Fruit fly (Drosophila melanogaster) whole organism, embryonic: ENCODE measurements around the gene Pss.
A peak's percentile ranks its signal among the peaks of the same experiment; 100 is the strongest.

Source experiments
- Aef1 ChIP-seq: fragments of 200-800 bp; sonication (Bioruptor generic); IDR thresholded peaks from 3 replicates; pipeline ENCODE4 v1.3.6; 2022; ENCODE audit warnings: missing biosample characterization, missing genetic modification characterization
- CG10274 ChIP-seq: fragments of 200-800 bp; sonication (Bioruptor generic); optimal IDR thresholded peaks from 3 replicates; lab custom pipeline; 2017; ENCODE audit warnings: missing biosample characterization, mild to moderate bottlenecking, missing genetic modification characterization
- CG11085 ChIP-seq: fragments of 200-800 bp; sonication (Bioruptor generic); IDR thresholded peaks from 2 replicates; pipeline ENCODE4 v1.3.6; 2022; ENCODE audit warnings: missing biosample characterization, missing genetic modification characterization
- CG11398 ChIP-seq: fragments of 200-800 bp; sonication (Bioruptor generic); optimal IDR thresholded peaks from 2 replicates; lab custom pipeline; 2016; ENCODE audit warnings: missing biosample characterization, missing genetic modification characterization
- CG13287 ChIP-seq: fragments of 200-800 bp; sonication (Bioruptor generic); IDR thresholded peaks from 2 replicates; pipeline ENCODE4 v1.3.6; 2022; ENCODE audit warnings: missing biosample characterization, missing genetic modification characterization; ENCODE audit not compliant: partially characterized antibody
- CG13296 ChIP-seq: fragments of 200-800 bp; sonication (Bioruptor generic); optimal IDR thresholded peaks from 3 replicates; lab custom pipeline; 2018; ENCODE audit warnings: missing biosample characterization, mild to moderate bottlenecking, missing genetic modification characterization
- CG2202 ChIP-seq: fragments of 200-800 bp; sonication (Bioruptor generic); optimal IDR thresholded peaks from 2 replicates; lab custom pipeline; 2018; ENCODE audit warnings: missing biosample characterization, mild to moderate bottlenecking, missing genetic modification characterization
- CG4730 ChIP-seq: fragments of 200-800 bp; sonication (Bioruptor generic); IDR thresholded peaks from 2 replicates; pipeline ENCODE4 v1.3.6; 2022; ENCODE audit warnings: missing biosample characterization, missing genetic modification characterization
- CG4854 ChIP-seq: fragments of 200-800 bp; sonication (Bioruptor generic); optimal IDR thresholded peaks from 2 replicates; lab custom pipeline; 2016; ENCODE audit warnings: missing biosample characterization, missing genetic modification characterization, inconsistent platforms
- CG6175 ChIP-seq: fragments of 200-800 bp; sonication (Bioruptor generic); IDR thresholded peaks from 3 replicates; pipeline ENCODE4 v1.3.6; 2022; ENCODE audit warnings: missing biosample characterization, missing genetic modification characterization
- CG6689 ChIP-seq: fragments of 200-800 bp; sonication (Bioruptor generic); IDR thresholded peaks from 2 replicates; pipeline ENCODE4 v1.3.6; 2022; ENCODE audit warnings: missing biosample characterization, missing genetic modification characterization
- CG7271 ChIP-seq: fragments of 200-800 bp; sonication (Bioruptor generic); optimal IDR thresholded peaks from 2 replicates; lab custom pipeline; 2018; ENCODE audit warnings: missing biosample characterization, mild to moderate bottlenecking, missing genetic modification characterization, moderate library complexity
- CG7556 ChIP-seq: fragments of 200-800 bp; sonication (Bioruptor generic); optimal IDR thresholded peaks from 2 replicates; lab custom pipeline; 2017; ENCODE audit warnings: missing biosample characterization, mild to moderate bottlenecking, missing genetic modification characterization
- D19A ChIP-seq: fragments of 200-800 bp; optimal IDR thresholded peaks from 3 replicates; lab custom pipeline; 2019; ENCODE audit warnings: missing biosample characterization, mild to moderate bottlenecking, missing genetic modification characterization, moderate library complexity
- Dfd ChIP-seq, 2 experiments: fragments of >200 bp; optimal IDR thresholded peaks; 2 replicates each; lab custom pipeline; 2017; ENCODE audit warnings: missing biosample characterization in 2 of 2, missing genetic modification characterization in 2 of 2
- Dip3 ChIP-seq: fragments of 200-800 bp; sonication (Bioruptor generic); optimal IDR thresholded peaks from 3 replicates; lab custom pipeline; 2016; ENCODE audit warnings: missing biosample characterization, missing genetic modification characterization
- Doc3 ChIP-seq: fragments of 200-800 bp; sonication (Bioruptor generic); IDR thresholded peaks from 3 replicates; pipeline ENCODE4 v1.3.6; 2022; ENCODE audit warnings: missing biosample characterization, missing genetic modification characterization; ENCODE audit not compliant: partially characterized antibody
- Dref ChIP-seq: fragments of 200-800 bp; sonication (Bioruptor generic); IDR thresholded peaks from 2 replicates; pipeline ENCODE4 v1.3.6; 2022; ENCODE audit warnings: missing biosample characterization, missing genetic modification characterization
- Ets65A ChIP-seq: fragments of 200-800 bp; sonication (Bioruptor generic); peaks from one replicate; lab custom pipeline; 2016; ENCODE audit warnings: missing biosample characterization, missing genetic modification characterization
- NK7.1 ChIP-seq: fragments of 200-800 bp; sonication (Bioruptor generic); optimal IDR thresholded peaks from 3 replicates; lab custom pipeline; 2016; ENCODE audit warnings: missing biosample characterization, missing genetic modification characterization
- NfI ChIP-seq: fragments of 200-800 bp; sonication (Bioruptor generic); optimal IDR thresholded peaks from 3 replicates; lab custom pipeline; 2018; ENCODE audit warnings: missing biosample characterization, mild to moderate bottlenecking, missing genetic modification characterization, moderate library complexity
- Oli ChIP-seq: fragments of 200-800 bp; sonication (Bioruptor generic); optimal IDR thresholded peaks from 2 replicates; lab custom pipeline; 2018; ENCODE audit warnings: missing biosample characterization, mild to moderate bottlenecking, missing genetic modification characterization, moderate library complexity
- Poxn ChIP-seq: fragments of 200-800 bp; sonication (Bioruptor generic); IDR thresholded peaks from 2 replicates; pipeline ENCODE4 v1.3.6; 2022; ENCODE audit warnings: missing biosample characterization, missing genetic modification characterization
- Rfx ChIP-seq: fragments of 200-800 bp; sonication (Bioruptor generic); IDR thresholded peaks from 2 replicates; pipeline ENCODE4 v1.3.6; 2022; ENCODE audit warnings: missing biosample characterization, missing genetic modification characterization
- Rx ChIP-seq: fragments of 200-800 bp; sonication (Bioruptor generic); IDR thresholded peaks from 2 replicates; pipeline ENCODE4 v1.3.6; 2022; ENCODE audit warnings: missing biosample characterization, missing genetic modification characterization
- Sin3A ChIP-seq: fragments of >200 bp; optimal IDR thresholded peaks from 2 replicates; lab custom pipeline; 2018
- abd-A ChIP-seq: fragments of 200-800 bp; sonication (Bioruptor generic); optimal IDR thresholded peaks from 3 replicates; lab custom pipeline; 2019; ENCODE audit warnings: missing biosample characterization, mild to moderate bottlenecking, missing genetic modification characterization, moderate library complexity
- btn ChIP-seq: fragments of 200-800 bp; sonication (Bioruptor generic); optimal IDR thresholded peaks from 2 replicates; lab custom pipeline; 2016; ENCODE audit warnings: missing biosample characterization, missing genetic modification characterization
- crol ChIP-seq: fragments of 200-800 bp; sonication (Bioruptor generic); IDR thresholded peaks from 2 replicates; pipeline ENCODE4 v1.3.6; 2022; ENCODE audit warnings: missing biosample characterization, missing genetic modification characterization
- dimm ChIP-seq: fragments of 200-800 bp; sonication (Bioruptor generic); IDR thresholded peaks from 2 replicates; pipeline ENCODE4 v1.3.6; 2022; ENCODE audit warnings: missing biosample characterization, missing genetic modification characterization
- en ChIP-seq: fragments of 200-800 bp; sonication (Bioruptor generic); optimal IDR thresholded peaks from 2 replicates; lab custom pipeline; 2016; ENCODE audit warnings: missing biosample characterization, missing genetic modification characterization
- ewg ChIP-seq: fragments of 200-800 bp; sonication (Bioruptor generic); optimal IDR thresholded peaks from 3 replicates; lab custom pipeline; 2017; ENCODE audit warnings: mild to moderate bottlenecking, missing biosample characterization, missing genetic modification reagents, missing genetic modification characterization
- fd102C ChIP-seq: fragments of 200-800 bp; sonication (Bioruptor generic); optimal IDR thresholded peaks from 2 replicates; lab custom pipeline; 2018; ENCODE audit warnings: missing biosample characterization, mild to moderate bottlenecking, missing genetic modification characterization, moderate library complexity
- fru ChIP-seq: fragments of >200 bp; optimal IDR thresholded peaks from 2 replicates; lab custom pipeline; 2017
- gcm ChIP-seq: fragments of 200-800 bp; sonication (Bioruptor generic); optimal IDR thresholded peaks from 2 replicates; lab custom pipeline; 2019; ENCODE audit warnings: missing biosample characterization, mild to moderate bottlenecking, missing genetic modification characterization, moderate library complexity
- gem ChIP-seq: fragments of 200-800 bp; sonication (Bioruptor generic); optimal IDR thresholded peaks from 2 replicates; lab custom pipeline; 2019; ENCODE audit warnings: missing biosample characterization, mild to moderate bottlenecking, missing genetic modification characterization, moderate library complexity
- hbn ChIP-seq: fragments of 200-800 bp; sonication (Bioruptor generic); IDR thresholded peaks from 2 replicates; pipeline ENCODE4 v1.3.6; 2022; ENCODE audit warnings: missing biosample characterization, missing genetic modification characterization; ENCODE audit not compliant: partially characterized antibody
- hkb ChIP-seq, 2 experiments: fragments of 200-800 bp in 1 of 2; fragments of >200 bp in 1 of 2; sonication (Bioruptor generic) in 1 of 2; IDR thresholded peaks in 1 of 2; optimal IDR thresholded peaks in 1 of 2; 2 replicates each; pipeline versions ENCODE4 v1.3.6 to Lab custom; 2017 to 2022; ENCODE audit warnings: missing biosample characterization in 1 of 2, missing genetic modification characterization in 1 of 2
- ken ChIP-seq: fragments of 200-800 bp; sonication (Bioruptor generic); IDR thresholded peaks from 3 replicates; pipeline ENCODE4 v1.3.6; 2022; ENCODE audit warnings: missing biosample characterization, missing genetic modification characterization
- luna ChIP-seq: fragments of 200-800 bp; sonication (Bioruptor generic); optimal IDR thresholded peaks from 2 replicates; lab custom pipeline; 2016; ENCODE audit warnings: missing biosample characterization, missing genetic modification characterization
- oc ChIP-seq: fragments of 200-800 bp; sonication (Bioruptor generic); optimal IDR thresholded peaks from 2 replicates; lab custom pipeline; 2018; ENCODE audit warnings: missing biosample characterization, mild to moderate bottlenecking, missing genetic modification characterization, moderate library complexity
- org-1 ChIP-seq: fragments of 200-800 bp; sonication (Bioruptor generic); optimal IDR thresholded peaks from 2 replicates; lab custom pipeline; 2017; ENCODE audit warnings: missing biosample characterization, missing genetic modification characterization
- pho ChIP-seq: fragments of 200-800 bp; sonication (Bioruptor generic); optimal IDR thresholded peaks from 2 replicates; lab custom pipeline; 2016; ENCODE audit warnings: missing biosample characterization, missing genetic modification characterization
- pros ChIP-seq: fragments of 200-800 bp; sonication (Bioruptor generic); optimal IDR thresholded peaks from 3 replicates; lab custom pipeline; 2019; ENCODE audit warnings: missing biosample characterization, mild to moderate bottlenecking, missing genetic modification characterization, moderate library complexity
- row ChIP-seq: fragments of 200-800 bp; sonication (Bioruptor generic); IDR thresholded peaks from 3 replicates; pipeline ENCODE4 v1.3.6; 2022; ENCODE audit warnings: missing biosample characterization, missing genetic modification characterization
- schlank ChIP-seq: fragments of 200-800 bp; sonication (Bioruptor generic); optimal IDR thresholded peaks from 2 replicates; lab custom pipeline; 2018; ENCODE audit warnings: missing biosample characterization, mild to moderate bottlenecking, missing genetic modification characterization
- sim ChIP-seq: fragments of 200-800 bp; sonication (Bioruptor generic); IDR thresholded peaks from 2 replicates; pipeline ENCODE4 v1.3.6; 2022; ENCODE audit warnings: missing biosample characterization, missing genetic modification characterization
- tna ChIP-seq: fragments of 200-800 bp; sonication (Bioruptor generic); IDR thresholded peaks from 2 replicates; pipeline ENCODE4 v1.3.6; 2022; ENCODE audit warnings: missing biosample characterization, missing genetic modification characterization; ENCODE audit not compliant: partially characterized antibody
- tup ChIP-seq: fragments of 200-800 bp; sonication (Bioruptor generic); optimal IDR thresholded peaks from 2 replicates; lab custom pipeline; 2016; ENCODE audit warnings: missing biosample characterization, mild to moderate bottlenecking, missing genetic modification characterization, moderate library complexity
- z ChIP-seq: fragments of 200-800 bp; sonication (Bioruptor generic); IDR thresholded peaks from 3 replicates; pipeline ENCODE4 v1.3.6; 2022; ENCODE audit warnings: missing biosample characterization, missing genetic modification characterization

Pss gene

DNA sequence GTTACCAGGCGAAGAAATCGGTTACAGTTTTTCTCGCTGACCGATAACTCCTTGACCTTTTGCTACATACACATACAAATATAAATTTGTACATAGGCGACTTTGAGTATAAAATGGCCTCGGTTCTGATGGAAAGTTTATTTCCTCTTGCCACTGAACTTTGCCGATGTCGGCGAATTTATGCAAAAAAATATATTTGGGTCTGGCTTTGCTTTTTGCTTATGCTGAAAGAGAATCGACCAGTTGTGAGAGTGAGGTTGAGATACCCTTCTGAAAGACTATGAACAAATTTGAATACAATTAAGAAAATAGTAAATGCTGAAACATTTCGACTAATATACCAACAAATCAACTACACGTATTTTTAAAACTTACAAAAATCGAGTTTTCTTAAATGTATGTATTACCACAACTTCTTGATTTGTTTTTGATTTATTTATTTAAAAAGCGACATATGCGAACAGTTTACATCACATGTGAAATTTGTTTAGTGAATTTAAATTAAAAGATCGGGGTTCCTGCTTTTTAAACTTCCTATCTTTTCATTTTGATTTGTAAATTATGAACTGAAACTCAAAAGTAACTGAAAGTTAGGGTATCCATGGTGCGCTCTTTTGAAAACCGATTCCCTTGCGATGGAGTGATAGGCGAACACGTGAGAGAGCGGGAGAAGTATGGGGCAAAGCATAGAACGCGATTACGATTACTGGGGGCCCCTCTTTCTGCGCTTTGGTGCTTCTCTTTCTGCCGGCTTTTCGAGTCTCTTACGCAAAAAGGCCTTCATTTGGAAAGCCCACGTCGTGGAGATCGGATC lies 16.6 kb downstream of the Pss start (continued):
- TF ChIP-seq Rx (GFP tag; lab: Robert Waterston, UW) (no peak), CG11398 (no peak), CG7556 (GFP tag; lab: Kevin White, UChicago) (peak; percentile 93), CG2202 (tag; lab: Kevin White, UChicago) (peak; percentile 37), org-1 (GFP tag; lab: Kevin White, UChicago) (peak; percentile 79), Sin3A (lab: Kevin White, UChicago) (no peak), btn (peak; percentile 27), gcm (peak; percentile 69), Rfx (GFP tag; lab: Robert Waterston, UW) (no peak; the same call in none of the 2 replicates), z (no peak), CG11085 (GFP tag; lab: Robert Waterston, UW) (no peak), D19A (peak; percentile 100), Aef1 (no peak; the same call in 2 of the 3 replicates), CG6689 (GFP tag; lab: Robert Waterston, UW) (no peak), hbn (GFP tag; lab: Robert Waterston, UW) (no peak), oc (peak; percentile 38), sim (GFP tag; lab: Robert Waterston, UW) (no peak), ewg (GFP tag; lab: Kevin White, UChicago) (peak; percentile 57), luna (no peak), hkb (optimal IDR thresholded peaks at IDR 0.05; lab: Kevin White, UChicago) (no peak), hkb (GFP tag; IDR thresholded peaks at IDR 0.05; lab: Robert Waterston, UW) (peak; percentile 44; the same call in 1 of the 2 replicates), Dip3 (GFP tag; lab: Kevin White, UChicago) (peak; percentile 64), CG13287 (GFP tag; lab: Robert Waterston, UW) (no peak), dimm (GFP tag; lab: Robert Waterston, UW) (no peak), en (GFP tag; lab: Kevin White, UChicago) (peak; percentile 47), schlank (tag; lab: Kevin White, UChicago) (peak; percentile 51), abd-A (tag; lab: Kevin White, UChicago) (no peak), fru (lab: Kevin White, UChicago) (no peak), pros (GFP tag; lab: Kevin White, UChicago) (no peak), CG6175 (no peak), CG4854 (GFP tag; lab: Kevin White, UChicago) (peak; percentile 47), fd102C (GFP tag; lab: Kevin White, UChicago) (no peak), Dref (GFP tag; lab: Robert Waterston, UW) (no peak), row (GFP tag; lab: Robert Waterston, UW) (peak; percentile 91), NfI (GFP tag; lab: Kevin White, UChicago) (peak; percentile 70), CG7271 (tag; lab: Kevin White, UChicago) (no peak), crol (GFP tag; lab: Robert Waterston, UW) (peak; percentile 44; the same call in 1 of the 2 replicates), Poxn (GFP tag; lab: Robert Waterston, UW) (no peak), tna (no peak), Doc3 (no peak), CG13296 (peak; percentile 84), Ets65A (GFP tag; lab: Kevin White, UChicago) (peak; percentile 60), NK7.1 (GFP tag; lab: Kevin White, UChicago) (peak; percentile 41), pho (peak; percentile 85), Oli (tag; lab: Kevin White, UChicago) (peak; percentile 84), Dfd (GFP tag; optimal IDR thresholded peaks at IDR 0.05; lab: Kevin White, UChicago) (no peak), tup (GFP tag; lab: Kevin White, UChicago) (no peak), ken (GFP tag; lab: Robert Waterston, UW) (no peak), gem (tag; lab: Kevin White, UChicago) (peak; percentile 89), CG10274 (peak; percentile 60), CG4730 (GFP tag; lab: Robert Waterston, UW) (0 out of 2 replicates have a peak, but pooled peaks have one; percentile 22)
